Worm (Caenorhabditis elegans): ENCODE measurements around the gene srpa-68.

- no peak for TF ChIP-seq T22C8.4 (GFP tag; IDR thresholded peaks at IDR 0.05)
- no peak for TF ChIP-seq cog-1 (tag; optimal IDR thresholded peaks at IDR 0.05)
- no peak for TF ChIP-seq flt-1 (GFP tag; IDR thresholded peaks at IDR 0.05)
- no peak for TF ChIP-seq tab-1 (GFP tag; IDR thresholded peaks at IDR 0.05)
- TF ChIP-seq med-1 (GFP tag; optimal IDR thresholded peaks at IDR 0.05; ENCODE audit: insufficient read depth), result no peak
- TF ChIP-seq ztf-29 (GFP tag; IDR thresholded peaks at IDR 0.05), result no peak
- TF ChIP-seq ref-1 (GFP tag; conservative IDR thresholded peaks at IDR 0.05), result no peak
Measured at ce11 chrV:12276946-12277345, 14.5 kb downstream of the srpa-68 start, which contains the start of gene bnc-1.
